Worm (Caenorhabditis elegans) whole organism, L4/young adult: ENCODE measurements around the gene F26C11.4.

Source experiments
- dao-5 ChIP-seq: sonication (generic microtip); optimal IDR thresholded peaks from 2 replicates; lab custom pipeline; 2016; ENCODE audit warnings: missing genotype, missing genetic modification characterization, moderate library complexity, missing compliant biosample characterization
- him-1 ChIP-seq: sonication (generic microtip); optimal IDR thresholded peaks from 2 replicates; lab custom pipeline; 2016; ENCODE audit warnings: missing genotype, missing genetic modification reagents, missing genetic modification characterization, missing compliant biosample characterization

- TF ChIP-seq dao-5 (tag; lab: Kevin White, UChicago) (no peak), him-1 (no peak)
Measured at ce11 chrII:9888549-9888948, 27.5 kb downstream of the F26C11.4 start.
